Comparison of ENCODE assay signal across 1 fruit fly cellular context in the genomic region with DNA sequence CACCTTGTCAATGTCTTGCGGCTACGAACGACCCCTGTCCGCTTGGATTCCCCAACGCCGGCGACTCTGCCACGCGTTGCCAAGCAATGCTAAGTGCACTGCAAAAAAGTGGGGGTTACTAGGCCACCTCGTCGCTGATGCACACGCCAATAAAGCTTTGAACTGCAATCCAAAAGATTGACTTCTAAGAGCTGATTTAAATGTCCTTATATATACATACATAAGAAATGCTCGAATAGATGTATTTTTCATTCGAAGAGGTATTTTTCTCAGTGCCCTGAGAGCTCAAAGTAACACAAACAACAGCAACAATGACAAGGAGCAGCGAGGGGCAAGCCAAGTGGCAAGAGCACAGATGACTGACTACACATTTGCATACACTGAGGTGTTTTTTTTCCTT.
TF ChIP-seq lines count a peak whose summit lies in the region.

No protein-coding gene starts in this region.

TF ChIP-seq in whole organism, prepupa, 60 proteins besides CTCF, POLR2A, EP300 and RAD21 (continued from another document):
- TF ChIP-seq ss (GFP tag; optimal IDR thresholded peaks at IDR 0.05; lab: Kevin White, UChicago) (peak in 1 of 2 experiments; percentile 56), dac (GFP tag; optimal IDR thresholded peaks at IDR 0.05; lab: Kevin White, UChicago) (no peak), achi (GFP tag; optimal IDR thresholded peaks at IDR 0.05; lab: Kevin White, UChicago) (peak; percentile 33), CG8632 (GFP tag; optimal IDR thresholded peaks at IDR 0.05; lab: Kevin White, UChicago) (no peak), Eip78C (GFP tag; lab: Kevin White, UChicago) (peak; percentile 85), fd59A (GFP tag; optimal IDR thresholded peaks at IDR 0.05; lab: Kevin White, UChicago) (peak; percentile 8), CG4318 (GFP tag; optimal IDR thresholded peaks at IDR 0.05; lab: Kevin White, UChicago) (no peak), CG6854 (GFP tag; optimal IDR thresholded peaks at IDR 0.05; lab: Kevin White, UChicago) (no peak), Sox102F (GFP tag; optimal IDR thresholded peaks at IDR 0.05; lab: Kevin White, UChicago) (peak; percentile 10), Eip75B (GFP tag; optimal IDR thresholded peaks at IDR 0.05; lab: Kevin White, UChicago) (peak; percentile 26), CG6808 (GFP tag; optimal IDR thresholded peaks at IDR 0.05; lab: Kevin White, UChicago) (peak; percentile 22), CG8319 (GFP tag; optimal IDR thresholded peaks at IDR 0.05; lab: Kevin White, UChicago) (no peak), OdsH (GFP tag; optimal IDR thresholded peaks at IDR 0.05; lab: Kevin White, UChicago) (peak; percentile 26), lz (GFP tag; optimal IDR thresholded peaks at IDR 0.05; lab: Kevin White, UChicago) (peak; percentile 8), Ets96B (tag; optimal IDR thresholded peaks at IDR 0.05; lab: Kevin White, UChicago) (peak; percentile 55), CG7368 (GFP tag; optimal IDR thresholded peaks at IDR 0.05; lab: Kevin White, UChicago) (no peak), acj6 (GFP tag; optimal IDR thresholded peaks at IDR 0.05; lab: Kevin White, UChicago) (peak; percentile 23), CG10669 (GFP tag; optimal IDR thresholded peaks at IDR 0.05; lab: Kevin White, UChicago) (peak; percentile 45), Smox (GFP tag; optimal IDR thresholded peaks at IDR 0.05; lab: Kevin White, UChicago) (peak; percentile 24), CG8119 (GFP tag; IDR thresholded peaks at IDR 0.05; lab: Robert Waterston, UW) (0 out of 3 replicates have a peak, but pooled peaks have one; percentile 25), CG10631 (GFP tag; optimal IDR thresholded peaks at IDR 0.05; lab: Kevin White, UChicago) (peak; percentile 43), CG15336 (GFP tag; IDR thresholded peaks at IDR 0.05; lab: Robert Waterston, UW) (0 out of 2 replicates have a peak, but pooled peaks have one; percentile 14), esn (GFP tag; optimal IDR thresholded peaks at IDR 0.05; lab: Kevin White, UChicago) (no peak), CG3032 (tag; optimal IDR thresholded peaks at IDR 0.05; lab: Kevin White, UChicago) (no peak), cyc (GFP tag; optimal IDR thresholded peaks at IDR 0.05; lab: Kevin White, UChicago) (no peak), CG32006 (GFP tag; optimal IDR thresholded peaks at IDR 0.05; lab: Kevin White, UChicago) (peak; percentile 44), spab (GFP tag; optimal IDR thresholded peaks at IDR 0.05; lab: Kevin White, UChicago) (peak; percentile 29), CG31627 (GFP tag; optimal IDR thresholded peaks at IDR 0.05; lab: Kevin White, UChicago) (peak; percentile 15), vri (GFP tag; optimal IDR thresholded peaks at IDR 0.05; lab: Kevin White, UChicago) (no peak), Ets21C (GFP tag; optimal IDR thresholded peaks at IDR 0.05; lab: Kevin White, UChicago) (no peak), fd85E (GFP tag; optimal IDR thresholded peaks at IDR 0.05; lab: Kevin White, UChicago) (no peak), CG6792 (GFP tag; optimal IDR thresholded peaks at IDR 0.05; lab: Kevin White, UChicago) (peak; percentile 18), CG11294 (GFP tag; IDR thresholded peaks at IDR 0.05; lab: Robert Waterston, UW) (no peak), CG6163 (GFP tag; IDR thresholded peaks at IDR 0.05; lab: Robert Waterston, UW) (0 out of 3 replicates have a peak, but pooled peaks have one; percentile 43), CG16779 (tag; optimal IDR thresholded peaks at IDR 0.05; lab: Kevin White, UChicago) (no peak)
